Worm (Caenorhabditis elegans): Measurements from ENCODE around the gene C49C8.3.

ce11 chrIV:8608204-8608603 lies 36.3 kb upstream of the C49C8.3 start:
- TF ChIP-seq tbx-8 (GFP tag; optimal IDR thresholded peaks at IDR 0.05) (no peak), snpc-4 (tag; optimal IDR thresholded peaks at IDR 0.05) (no peak), unc-62 (GFP tag; optimal IDR thresholded peaks at IDR 0.05) (no peak), elt-3 (tag; optimal IDR thresholded peaks at IDR 0.05) (no peak), sptf-1 (tag; optimal IDR thresholded peaks at IDR 0.05) (no peak), ces-1 (GFP tag; optimal IDR thresholded peaks at IDR 0.05) (no peak), blmp-1 (tag; optimal IDR thresholded peaks at IDR 0.05) (no peak)

Measured in whole organism, mixed stage, embryonic.